Worm (Caenorhabditis elegans): ENCODE results near the gene mrps-25.

mrps-25 gene

ce11 chrIV:1055734-1056133, 958 bp upstream of the mrps-25 start:
- TF ChIP-seq ham-2 (GFP tag; optimal IDR thresholded peaks at IDR 0.05): no peak
- TF ChIP-seq M03D4.4 (tag; optimal IDR thresholded peaks at IDR 0.05): no peak
- TF ChIP-seq mep-1 (tag; optimal IDR thresholded peaks at IDR 0.05): no peak
- TF ChIP-seq unc-120 (tag; optimal IDR thresholded peaks at IDR 0.05; ENCODE audit: poor library complexity, severe bottlenecking): no peak
- no peak for TF ChIP-seq lsy-2 (tag; optimal IDR thresholded peaks at IDR 0.05)
- no peak for TF ChIP-seq flh-1 (GFP tag; optimal IDR thresholded peaks at IDR 0.05)
- no peak for TF ChIP-seq zip-8 (tag; optimal IDR thresholded peaks at IDR 0.05)
- no peak for TF ChIP-seq unc-39 (tag; optimal IDR thresholded peaks at IDR 0.05)
- no peak for TF ChIP-seq sem-2 (GFP tag; optimal IDR thresholded peaks at IDR 0.05)
- TF ChIP-seq nhr-28 (tag; optimal IDR thresholded peaks at IDR 0.05): no peak
- no peak for TF ChIP-seq drap-1 (GFP tag; optimal IDR thresholded peaks at IDR 0.05)
- TF ChIP-seq ceh-43 (GFP tag; optimal IDR thresholded peaks at IDR 0.05): no peak
- no peak for TF ChIP-seq blmp-1 (tag; optimal IDR thresholded peaks at IDR 0.05)
- TF ChIP-seq ceh-83 (GFP tag; optimal IDR thresholded peaks at IDR 0.05): no peak

- TF ChIP-seq hlh-1 (tag; optimal IDR thresholded peaks at IDR 0.05): no peak
- TF ChIP-seq elt-1 (tag; optimal IDR thresholded peaks at IDR 0.05; ENCODE audit: borderline replicate concordance, insufficient read depth): no peak
- TF ChIP-seq ham-2 (GFP tag; optimal IDR thresholded peaks at IDR 0.05): no peak
- TF ChIP-seq zip-8 (tag; optimal IDR thresholded peaks at IDR 0.05): no peak
- TF ChIP-seq bed-3 (GFP tag; optimal IDR thresholded peaks at IDR 0.05): no peak
- TF ChIP-seq lin-32 (GFP tag; optimal IDR thresholded peaks at IDR 0.05): no peak
- no peak for TF ChIP-seq lsy-2 (tag; optimal IDR thresholded peaks at IDR 0.05)
- no peak for TF ChIP-seq ceh-43 (GFP tag; optimal IDR thresholded peaks at IDR 0.05)
- no peak for TF ChIP-seq ceh-39 (tag; optimal IDR thresholded peaks at IDR 0.05)
- TF ChIP-seq nhr-2 (tag; optimal IDR thresholded peaks at IDR 0.05): no peak
- TF ChIP-seq unc-62 (GFP tag; optimal IDR thresholded peaks at IDR 0.05): no peak
- no peak for TF ChIP-seq elt-3 (tag; optimal IDR thresholded peaks at IDR 0.05)
- no peak for TF ChIP-seq blmp-1 (tag; optimal IDR thresholded peaks at IDR 0.05)
- no peak for TF ChIP-seq nhr-12 (tag; optimal IDR thresholded peaks at IDR 0.05)
- TF ChIP-seq snpc-4 (tag; optimal IDR thresholded peaks at IDR 0.05): no peak
- TF ChIP-seq nhr-28 (tag; optimal IDR thresholded peaks at IDR 0.05): no peak
- TF ChIP-seq mls-2 (tag; optimal IDR thresholded peaks at IDR 0.05): no peak
- TF ChIP-seq nhr-76 (tag; optimal IDR thresholded peaks at IDR 0.05): no peak
Observed at ce11 chrIV:1058504-1058903, 1.8 kb downstream of the mrps-25 start.

ce11 chrIV:1063058-1063457, 6.4 kb downstream of the mrps-25 start:
- TF ChIP-seq cnd-1 (tag; optimal IDR thresholded peaks at IDR 0.05) (no peak), ceh-43 (GFP tag; optimal IDR thresholded peaks at IDR 0.05) (no peak), pha-4 (tag; optimal IDR thresholded peaks at IDR 0.05) (no peak)

ce11 chrIV:1064289-1064848, 7.7 kb downstream of the mrps-25 start:
- TF ChIP-seq snpc-4 (tag; optimal IDR thresholded peaks at IDR 0.05) (no peak), ces-1 (GFP tag; optimal IDR thresholded peaks at IDR 0.05) (no peak), tbx-8 (GFP tag; optimal IDR thresholded peaks at IDR 0.05) (no peak), blmp-1 (tag; optimal IDR thresholded peaks at IDR 0.05) (no peak), lin-13 (tag; optimal IDR thresholded peaks at IDR 0.05) (no peak), nhr-76 (tag; optimal IDR thresholded peaks at IDR 0.05) (no peak), M03D4.4 (tag; optimal IDR thresholded peaks at IDR 0.05) (no peak), mls-2 (tag; optimal IDR thresholded peaks at IDR 0.05) (no peak), bed-3 (GFP tag; optimal IDR thresholded peaks at IDR 0.05) (no peak), zip-8 (tag; optimal IDR thresholded peaks at IDR 0.05) (no peak), flh-1 (GFP tag; optimal IDR thresholded peaks at IDR 0.05) (no peak), hlh-1 (tag; optimal IDR thresholded peaks at IDR 0.05) (no peak), mep-1 (tag; optimal IDR thresholded peaks at IDR 0.05) (no peak), unc-62 (GFP tag; optimal IDR thresholded peaks at IDR 0.05) (no peak), sem-2 (GFP tag; optimal IDR thresholded peaks at IDR 0.05) (no peak), lin-32 (GFP tag; optimal IDR thresholded peaks at IDR 0.05) (no peak)

ce11 chrIV:1065569-1065968, 8.9 kb downstream of the mrps-25 start:
- TF ChIP-seq ceh-39 (tag; optimal IDR thresholded peaks at IDR 0.05): no peak
- TF ChIP-seq elt-1 (tag; optimal IDR thresholded peaks at IDR 0.05; ENCODE audit: borderline replicate concordance, insufficient read depth): no peak
- no peak for TF ChIP-seq cnd-1 (tag; optimal IDR thresholded peaks at IDR 0.05)
- TF ChIP-seq mab-5 (tag; optimal IDR thresholded peaks at IDR 0.05): no peak
- no peak for TF ChIP-seq M03D4.4 (tag; optimal IDR thresholded peaks at IDR 0.05)
- no peak for TF ChIP-seq pha-4 (tag; optimal IDR thresholded peaks at IDR 0.05)
- no peak for TF ChIP-seq ces-1 (GFP tag; optimal IDR thresholded peaks at IDR 0.05)
- no peak for TF ChIP-seq ham-2 (GFP tag; optimal IDR thresholded peaks at IDR 0.05)
